Worm (Caenorhabditis elegans): ENCODE measurements around the gene C36C9.5.

- no peak for TF ChIP-seq him-1 (tag; optimal IDR thresholded peaks at IDR 0.05)
- no peak for TF ChIP-seq dao-5 (tag; optimal IDR thresholded peaks at IDR 0.05)
Measured at ce11 chrX:1712538-1712937, 8.8 kb upstream of the C36C9.5 start, which contains the start of gene fbxa-52.

Data from whole organism, L4/young adult.